Fruit fly (Drosophila melanogaster): ENCODE results near the gene DAAM.

dm6 chrX:1256131-1256530, 66.0 kb downstream of the DAAM start:
- TF ChIP-seq HLH106 (tag; optimal IDR thresholded peaks at IDR 0.05) (no peak), psq (GFP tag; optimal IDR thresholded peaks at IDR 0.05) (no peak), fru (GFP tag; optimal IDR thresholded peaks at IDR 0.05) (no peak)
